Worm (Caenorhabditis elegans): ENCODE measurements around the gene ZK632.12.

Gene ZK632.12

DNA sequence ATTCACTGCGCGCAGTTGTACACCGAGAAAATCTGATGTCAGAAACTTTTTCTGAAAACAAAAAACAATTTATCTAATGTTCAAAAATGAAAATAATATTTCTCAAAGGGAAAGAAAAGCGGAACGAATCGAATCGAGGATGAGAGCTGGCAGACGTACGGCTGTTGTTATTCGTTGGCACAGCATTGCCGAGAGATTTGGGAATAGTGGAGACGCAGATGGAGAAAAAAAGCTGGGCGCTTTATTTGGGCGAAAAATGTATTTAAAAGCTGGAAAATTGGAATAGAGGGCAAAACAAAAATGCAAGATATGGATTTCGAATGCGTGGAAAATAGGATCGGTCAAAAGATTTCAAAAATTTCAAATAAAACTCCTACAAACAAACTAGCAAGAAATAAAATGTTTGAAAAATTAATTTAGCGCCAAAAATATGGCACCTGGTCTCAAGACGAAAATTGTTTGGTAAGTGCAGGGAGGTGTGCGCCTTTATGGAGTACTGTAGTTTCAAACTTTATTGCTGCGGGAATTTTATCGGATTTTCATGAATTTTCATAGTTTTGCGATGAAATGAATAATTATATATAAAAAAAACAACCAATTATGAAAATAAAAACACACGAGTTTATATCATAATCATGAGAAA is 28.7 kb downstream of the ZK632.12 start, which contains the start of gene gpdh-2:
TSS of gene gpdh-2 (minus strand) at position 51 of the 643 bp plus-strand sequence.
- no peak for TF ChIP-seq isw-1 (GFP tag; IDR thresholded peaks at IDR 0.05)
- no peak for TF ChIP-seq ceh-90 (tag; optimal IDR thresholded peaks at IDR 0.05)
- TF ChIP-seq unc-62 (GFP tag; optimal IDR thresholded peaks at IDR 0.05) = no peak
- no peak for TF ChIP-seq lin-39 (tag; optimal IDR thresholded peaks at IDR 0.05)
- TF ChIP-seq fkh-4 (tag; optimal IDR thresholded peaks at IDR 0.05; ENCODE audit: borderline replicate concordance) = no peak
- no peak for TF ChIP-seq nhr-20 (tag; optimal IDR thresholded peaks at IDR 0.05)
- TF ChIP-seq snpc-4 (tag; optimal IDR thresholded peaks at IDR 0.05) = no peak

DNA sequence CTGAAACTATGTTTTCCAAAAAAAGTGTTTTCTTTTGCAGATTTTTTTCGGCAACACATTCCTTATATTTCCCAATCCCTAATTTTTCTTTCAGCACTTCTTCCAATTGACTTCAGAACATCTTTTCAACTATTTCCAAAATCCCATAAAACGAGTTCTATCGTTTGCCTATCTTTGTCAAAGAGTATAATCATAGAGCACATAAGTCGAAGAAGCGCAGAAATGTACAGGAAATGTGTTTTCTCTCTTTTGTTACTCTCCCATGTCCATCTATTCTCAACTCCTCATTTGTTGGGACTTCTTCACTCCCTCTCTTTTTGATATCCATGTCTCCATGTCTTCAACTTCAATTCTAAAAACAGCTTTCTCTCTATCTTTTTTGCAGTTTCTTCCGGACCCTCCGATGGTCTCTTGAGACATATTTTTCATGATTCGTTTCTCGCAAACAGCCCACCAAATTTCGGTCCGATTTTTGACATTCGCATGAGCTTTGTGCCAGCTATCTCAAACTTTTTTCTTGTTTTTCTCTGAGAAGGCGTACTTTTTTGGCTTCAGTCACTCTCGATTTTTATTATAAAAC is 29.7 kb downstream of the ZK632.12 start, which contains the start of gene twk-48:
TSS of gene twk-48 (plus strand) at position 530 of the 580 bp plus-strand sequence.
- TF ChIP-seq snpc-4 (tag; optimal IDR thresholded peaks at IDR 0.05) = no peak
- peak; percentile 57 for TF ChIP-seq lin-14 (GFP tag; optimal IDR thresholded peaks at IDR 0.05)
- no peak for TF ChIP-seq snu-23 (GFP tag; optimal IDR thresholded peaks at IDR 0.05)
- no peak for TF ChIP-seq zag-1 (tag; optimal IDR thresholded peaks at IDR 0.05)
- TF ChIP-seq nhr-19 (GFP tag; conservative IDR thresholded peaks at IDR 0.05) = no peak
- no peak for TF ChIP-seq nhr-85 (tag)
- TF ChIP-seq egl-13 (tag; optimal IDR thresholded peaks at IDR 0.05) = no peak
- TF ChIP-seq hlh-17 (GFP tag; optimal IDR thresholded peaks at IDR 0.05; ENCODE audit: borderline replicate concordance) = no peak
- no peak for TF ChIP-seq nhr-47 (tag; optimal IDR thresholded peaks at IDR 0.05)
- no peak for TF ChIP-seq nhr-90 (tag; optimal IDR thresholded peaks at IDR 0.05; ENCODE audit: poor library complexity)
- no peak for TF ChIP-seq sptf-1 (tag; optimal IDR thresholded peaks at IDR 0.05)
- no peak for TF ChIP-seq elt-3 (tag; optimal IDR thresholded peaks at IDR 0.05)
- TF ChIP-seq unc-98 (GFP tag; IDR thresholded peaks at IDR 0.05) = no peak
- no peak for TF ChIP-seq efl-1 (optimal IDR thresholded peaks at IDR 0.05)
- TF ChIP-seq efl-1 (GFP tag; optimal IDR thresholded peaks at IDR 0.05 in 1 of 2) = peak in 1 of 2 experiments; percentile 26
- peak; percentile 73 for TF ChIP-seq fkh-10 (GFP tag; optimal IDR thresholded peaks at IDR 0.05)
- TF ChIP-seq ets-5 (GFP tag; IDR thresholded peaks at IDR 0.05) = no peak
- no peak for TF ChIP-seq grh-1 (GFP tag; IDR thresholded peaks at IDR 0.05)

DNA sequence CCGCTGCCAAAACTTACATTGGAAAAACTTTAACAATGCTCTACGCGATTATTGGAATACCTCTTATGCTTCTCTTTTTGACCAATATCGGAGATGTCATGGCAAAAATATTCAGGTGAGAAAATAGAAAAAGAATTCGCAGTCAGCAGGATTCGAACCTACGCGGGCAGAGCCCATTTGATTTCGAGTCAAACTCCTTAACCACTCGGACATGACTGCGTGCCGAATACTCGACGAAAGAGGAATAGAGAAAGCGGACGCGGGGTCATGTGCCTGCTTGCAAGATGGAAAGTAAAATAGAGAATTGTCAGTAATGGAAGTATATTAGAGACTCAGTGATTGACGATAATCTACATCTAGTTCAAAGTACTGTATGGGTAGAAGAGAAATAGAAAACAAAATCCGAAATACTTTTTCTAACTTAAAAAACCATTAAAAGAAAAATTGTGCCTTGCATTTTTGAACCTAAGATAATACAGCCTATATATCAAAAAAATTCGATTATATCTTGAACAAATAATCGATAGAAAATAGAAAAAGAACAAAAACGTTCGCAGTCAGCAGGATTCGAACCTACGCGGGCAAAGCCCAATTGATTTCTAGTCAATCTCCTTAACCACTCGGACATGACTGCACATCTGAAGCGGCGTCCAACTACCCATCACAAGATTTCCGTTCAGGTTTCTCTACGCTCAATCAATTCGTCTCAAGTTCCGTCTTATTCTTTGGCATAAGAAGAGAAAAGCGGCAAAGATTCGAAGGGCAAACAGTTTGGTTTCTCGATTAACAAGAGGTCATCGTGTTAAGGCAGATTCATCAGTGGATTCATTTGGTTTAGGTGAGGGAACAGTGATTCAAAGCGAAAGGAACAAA is 31.1 kb downstream of the ZK632.12 start:
- no peak for TF ChIP-seq sptf-1 (tag; optimal IDR thresholded peaks at IDR 0.05)
- TF ChIP-seq fkh-8 (tag; optimal IDR thresholded peaks at IDR 0.05) = peak; percentile 49
- TF ChIP-seq hpl-2 (GFP tag; optimal IDR thresholded peaks at IDR 0.05) = no peak
- no peak for TF ChIP-seq aha-1 (tag; optimal IDR thresholded peaks at IDR 0.05)
- no peak for TF ChIP-seq zip-4 (GFP tag; optimal IDR thresholded peaks at IDR 0.05)
- no peak for TF ChIP-seq vab-15 (tag; optimal IDR thresholded peaks at IDR 0.05)
- no peak for TF ChIP-seq pqm-1 (tag; optimal IDR thresholded peaks at IDR 0.05)
- TF ChIP-seq blmp-1 (tag; optimal IDR thresholded peaks at IDR 0.05) = peak; percentile 12
- TF ChIP-seq fos-1 (tag; optimal IDR thresholded peaks at IDR 0.05) = peak; percentile 36
- TF ChIP-seq C16A3.4 (tag; optimal IDR thresholded peaks at IDR 0.05) = peak; percentile 63
- TF ChIP-seq nhr-28 (tag; optimal IDR thresholded peaks at IDR 0.05) = no peak
- peak; percentile 74 for TF ChIP-seq nhr-71 (tag; optimal IDR thresholded peaks at IDR 0.05)
- no peak for TF ChIP-seq unc-98 (GFP tag; IDR thresholded peaks at IDR 0.05)
- peak; percentile 8 for TF ChIP-seq nhr-11 (tag; optimal IDR thresholded peaks at IDR 0.05)
- TF ChIP-seq lin-15B (tag; optimal IDR thresholded peaks at IDR 0.05) = no peak
- TF ChIP-seq nhr-237 (tag; optimal IDR thresholded peaks at IDR 0.05) = no peak
- no peak for TF ChIP-seq lin-39 (tag; optimal IDR thresholded peaks at IDR 0.05)
- peak; percentile 52 for TF ChIP-seq xbp-1 (tag; optimal IDR thresholded peaks at IDR 0.05)
- no peak for TF ChIP-seq tlp-1 (tag; optimal IDR thresholded peaks at IDR 0.05)
- TF ChIP-seq nhr-47 (tag; optimal IDR thresholded peaks at IDR 0.05) = peak; percentile 77
- TF ChIP-seq lin-13 (GFP tag; optimal IDR thresholded peaks at IDR 0.05) = peak; percentile 49
- TF ChIP-seq egl-27 (tag; optimal IDR thresholded peaks at IDR 0.05) = no peak
- TF ChIP-seq egl-13 (tag; optimal IDR thresholded peaks at IDR 0.05) = peak; percentile 46
- TF ChIP-seq irx-1 (tag; optimal IDR thresholded peaks at IDR 0.05) = peak; percentile 46
- peak; percentile 45 for TF ChIP-seq unc-130 (tag; optimal IDR thresholded peaks at IDR 0.05)
- TF ChIP-seq ama-1 (optimal IDR thresholded peaks at IDR 0.05) = no peak
- peak; percentile 79 for TF ChIP-seq rnt-1 (tag; optimal IDR thresholded peaks at IDR 0.05)
- TF ChIP-seq nhr-12 (tag; optimal IDR thresholded peaks at IDR 0.05) = no peak

Measured in whole organism, L1 larva.